Worm (Caenorhabditis elegans) whole organism, early embryonic: ENCODE data around the gene R02D5.4.
A peak's percentile ranks its signal among the peaks of the same experiment; 100 is the strongest.

Experiments used
- B0310.2 ChIP-seq: sonication (generic microtip); optimal IDR thresholded peaks from 2 replicates; lab custom pipeline; 2016; ENCODE audit warnings: mild to moderate bottlenecking, missing genetic modification characterization, missing compliant biosample characterization
- F13C5.2 ChIP-seq: sonication (generic microtip); optimal IDR thresholded peaks from 2 replicates; lab custom pipeline; 2017; ENCODE audit warnings: mild to moderate bottlenecking, missing genetic modification characterization, inconsistent platforms, missing compliant biosample characterization
- aly-1 ChIP-seq: sonication (generic microtip); optimal IDR thresholded peaks from 2 replicates; lab custom pipeline; 2016; ENCODE audit warnings: missing genetic modification characterization, missing compliant biosample characterization
- ama-1 ChIP-seq: fragments of 150-350 bp; optimal IDR thresholded peaks from 2 replicates; lab custom pipeline; 2014
- ceh-13 ChIP-seq: fragments of 200-800 bp; sonication (Bioruptor generic); optimal IDR thresholded peaks from 2 replicates; lab custom pipeline; 2018; ENCODE audit warnings: mild to moderate bottlenecking, missing genetic modification characterization, missing compliant biosample characterization
- ceh-36 ChIP-seq: sonication (generic microtip); optimal IDR thresholded peaks from 2 replicates; lab custom pipeline; 2016; ENCODE audit warnings: missing genetic modification characterization, inconsistent platforms, missing compliant biosample characterization
- ets-7 ChIP-seq: sonication (generic microtip); optimal IDR thresholded peaks from 2 replicates; lab custom pipeline; 2016; ENCODE audit warnings: missing genotype, missing genetic modification characterization, missing compliant biosample characterization
- hmbx-1 ChIP-seq: sonication (generic microtip); optimal IDR thresholded peaks from 2 replicates; lab custom pipeline; 2016; ENCODE audit warnings: mild to moderate bottlenecking, missing genetic modification characterization, missing compliant biosample characterization
- hmg-4 ChIP-seq: fragments of 200-800 bp; sonication (Bioruptor generic); optimal IDR thresholded peaks from 2 replicates; lab custom pipeline; 2018; ENCODE audit warnings: mild to moderate bottlenecking, missing genetic modification characterization, missing compliant biosample characterization
- hnd-1 ChIP-seq: sonication (generic microtip); optimal IDR thresholded peaks from 2 replicates; lab custom pipeline; 2016; ENCODE audit warnings: missing genetic modification characterization, missing compliant biosample characterization
- scrt-1 ChIP-seq: fragments of 200-800 bp; sonication (Bioruptor generic); IDR thresholded peaks from 2 replicates; pipeline ENCODE4 v1.3.6; 2022; ENCODE audit warnings: missing genetic modification characterization, missing compliant biosample characterization
- sea-1 ChIP-seq: fragments of 200-800 bp; sonication (Bioruptor generic); conservative IDR thresholded peaks from 2 replicates; pipeline ENCODE4 v1.3.6; 2022; ENCODE audit warnings: missing genetic modification characterization, missing compliant biosample characterization
- tbx-37 ChIP-seq: fragments of 200-800 bp; sonication (Bioruptor generic); conservative IDR thresholded peaks from 2 replicates; pipeline ENCODE4 v1.3.6; 2022; ENCODE audit warnings: missing genetic modification reagents, missing genetic modification characterization, missing compliant biosample characterization
- tra-4 ChIP-seq: sonication (generic microtip); optimal IDR thresholded peaks from 2 replicates; lab custom pipeline; 2017; ENCODE audit warnings: missing genetic modification characterization, missing compliant biosample characterization

DNA sequence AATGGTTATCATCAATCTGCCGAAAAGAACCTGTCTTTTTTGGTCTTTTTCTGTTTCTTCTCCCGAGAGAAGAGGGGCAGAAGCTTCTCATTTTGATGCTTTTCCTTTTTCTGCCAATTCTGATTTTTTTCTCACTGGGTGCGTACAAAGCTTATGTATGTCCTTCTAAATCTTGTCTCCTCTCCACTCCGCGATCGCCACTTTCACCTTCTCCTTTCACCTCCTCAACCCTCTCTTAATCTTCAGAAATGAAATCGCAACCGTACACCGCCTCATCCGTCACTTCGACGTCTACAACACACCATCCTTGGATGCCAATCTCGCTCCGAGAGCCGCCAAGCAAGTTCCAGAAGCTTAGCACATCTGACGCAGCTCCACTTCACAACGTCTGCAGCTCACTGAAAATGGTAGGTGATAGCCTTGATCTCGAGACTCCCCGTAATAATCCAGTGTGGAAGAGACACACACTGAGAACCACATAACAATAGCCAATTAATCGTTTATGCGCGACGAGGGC, 23.6 kb upstream of the R02D5.4 start, which contains the start of gene R02D5.1:
- TF ChIP-seq hmbx-1 (tag; lab: Kevin White, UChicago) = no peak
- no peak for TF ChIP-seq tra-4 (tag; lab: Kevin White, UChicago)
- no peak for TF ChIP-seq ama-1 (lab: Kevin White, UChicago)
- TF ChIP-seq hnd-1 (tag; lab: Kevin White, UChicago) = no peak
- no peak for TF ChIP-seq ceh-36 (tag; lab: Kevin White, UChicago)
- TF ChIP-seq scrt-1 = no peak
- no peak for TF ChIP-seq F13C5.2 (tag; lab: Kevin White, UChicago)
- TF ChIP-seq hmg-4 (GFP tag; lab: Kevin White, UChicago) = peak; percentile 21
- no peak for TF ChIP-seq B0310.2 (tag; lab: Kevin White, UChicago)
- no peak for TF ChIP-seq aly-1
- TF ChIP-seq sea-1 = no peak
- no peak for TF ChIP-seq ets-7 (tag; lab: Kevin White, UChicago)
- no peak for TF ChIP-seq tbx-37 (GFP tag; lab: Robert Waterston, UW)
- no peak for TF ChIP-seq ceh-13 (GFP tag; lab: Kevin White, UChicago)
